Fruit fly (Drosophila melanogaster) whole organism, embryonic: Measurements from ENCODE around the gene CG11882.
A peak's percentile ranks its signal among the peaks of the same experiment; 100 is the strongest.

Experiments
- Aef1 ChIP-seq: fragments of 200-800 bp; sonication (Bioruptor generic); IDR thresholded peaks from 3 replicates; pipeline ENCODE4 v1.3.6; 2022; ENCODE audit warnings: missing biosample characterization, missing genetic modification characterization
- BEAF-32 ChIP-seq: fragments of 200-800 bp; sonication (Bioruptor generic); optimal IDR thresholded peaks from 3 replicates; lab custom pipeline; 2017; ENCODE audit warnings: missing biosample characterization, missing genetic modification characterization, mild to moderate bottlenecking, moderate library complexity, missing genetic modification reagents
- Bteb2 ChIP-seq: fragments of 200-800 bp; sonication (Bioruptor generic); optimal IDR thresholded peaks from 2 replicates; lab custom pipeline; 2016; ENCODE audit warnings: missing biosample characterization, missing genetic modification characterization
- CG11085 ChIP-seq: fragments of 200-800 bp; sonication (Bioruptor generic); IDR thresholded peaks from 2 replicates; pipeline ENCODE4 v1.3.6; 2022; ENCODE audit warnings: missing biosample characterization, missing genetic modification characterization
- CG12299 ChIP-seq: fragments of 200-800 bp; sonication (Bioruptor generic); optimal IDR thresholded peaks from 2 replicates; lab custom pipeline; 2018; ENCODE audit warnings: missing biosample characterization, mild to moderate bottlenecking, missing genetic modification characterization
- CG12942 ChIP-seq: fragments of 200-800 bp; sonication (Bioruptor generic); optimal IDR thresholded peaks from 3 replicates; lab custom pipeline; 2016; ENCODE audit warnings: missing biosample characterization, missing genetic modification characterization
- CG15696 ChIP-seq: fragments of 200-800 bp; sonication (Bioruptor generic); optimal IDR thresholded peaks from 2 replicates; lab custom pipeline; 2019; ENCODE audit warnings: missing biosample characterization, mild to moderate bottlenecking, missing genetic modification characterization, moderate library complexity
- CG16863 ChIP-seq: fragments of 200-800 bp; sonication (Bioruptor generic); optimal IDR thresholded peaks from 3 replicates; lab custom pipeline; 2016; ENCODE audit warnings: missing biosample characterization, missing genetic modification characterization
- CG17802 ChIP-seq: fragments of 200-800 bp; sonication (Bioruptor generic); optimal IDR thresholded peaks from 2 replicates; lab custom pipeline; 2018; ENCODE audit warnings: missing biosample characterization, mild to moderate bottlenecking, missing genetic modification characterization, moderate library complexity
- CG18476 ChIP-seq: fragments of 200-800 bp; sonication (Bioruptor generic); optimal IDR thresholded peaks from 2 replicates; lab custom pipeline; 2016; ENCODE audit warnings: missing biosample characterization, mild to moderate bottlenecking, missing genetic modification characterization
- CG30431 ChIP-seq: fragments of 200-800 bp; sonication (Bioruptor generic); optimal IDR thresholded peaks from 2 replicates; lab custom pipeline; 2017; ENCODE audit warnings: missing biosample characterization, missing genetic modification characterization
- CG31441 ChIP-seq: fragments of 200-800 bp; sonication (Bioruptor generic); IDR thresholded peaks from 2 replicates; pipeline ENCODE4 v1.3.6; 2022; ENCODE audit warnings: missing biosample characterization, missing genetic modification characterization
- CG32532 ChIP-seq: fragments of 200-800 bp; sonication (Bioruptor generic); IDR thresholded peaks from 2 replicates; pipeline ENCODE4 v1.3.6; 2022; ENCODE audit warnings: missing biosample characterization, missing genetic modification characterization
- CG32767 ChIP-seq: fragments of 200-800 bp; sonication (Bioruptor generic); IDR thresholded peaks from 2 replicates; pipeline ENCODE4 v1.3.6; 2022; ENCODE audit warnings: missing biosample characterization, missing genetic modification characterization
- CG33557 ChIP-seq: fragments of 200-800 bp; sonication (Bioruptor generic); optimal IDR thresholded peaks from 2 replicates; lab custom pipeline; 2019; ENCODE audit warnings: missing biosample characterization, mild to moderate bottlenecking, missing genetic modification characterization, moderate library complexity
- CG34224 ChIP-seq: fragments of 200-800 bp; sonication (Bioruptor generic); IDR thresholded peaks from 3 replicates; pipeline ENCODE4 v1.3.6; 2022; ENCODE audit warnings: missing biosample characterization, missing genetic modification characterization; ENCODE audit not compliant: partially characterized antibody
- CG4282 ChIP-seq: fragments of 200-800 bp; sonication (Bioruptor generic); optimal IDR thresholded peaks from 2 replicates; lab custom pipeline; 2016; ENCODE audit warnings: missing biosample characterization, missing genetic modification characterization
- CG4617 ChIP-seq: fragments of 200-800 bp; sonication (Bioruptor generic); optimal IDR thresholded peaks from 3 replicates; lab custom pipeline; 2016; ENCODE audit warnings: missing biosample characterization, missing genetic modification characterization, borderline replicate concordance
- CG6683 ChIP-seq: fragments of 200-800 bp; sonication (Bioruptor generic); optimal IDR thresholded peaks from 2 replicates; lab custom pipeline; 2017; ENCODE audit warnings: missing biosample characterization, mild to moderate bottlenecking, missing genetic modification characterization, missing genetic modification reagents
- CG6689 ChIP-seq: fragments of 200-800 bp; sonication (Bioruptor generic); IDR thresholded peaks from 2 replicates; pipeline ENCODE4 v1.3.6; 2022; ENCODE audit warnings: missing biosample characterization, missing genetic modification characterization
- CG6791 ChIP-seq: fragments of 200-800 bp; sonication (Bioruptor generic); IDR thresholded peaks from 3 replicates; pipeline ENCODE4 v1.3.6; 2022; ENCODE audit warnings: missing biosample characterization, missing genetic modification characterization; ENCODE audit not compliant: partially characterized antibody
- CG7372 ChIP-seq: fragments of 200-800 bp; sonication (Bioruptor generic); IDR thresholded peaks from 2 replicates; pipeline ENCODE4 v1.3.6; 2022; ENCODE audit warnings: missing biosample characterization, missing genetic modification characterization
- CG7556 ChIP-seq: fragments of 200-800 bp; sonication (Bioruptor generic); optimal IDR thresholded peaks from 2 replicates; lab custom pipeline; 2017; ENCODE audit warnings: missing biosample characterization, mild to moderate bottlenecking, missing genetic modification characterization
- CG8281 ChIP-seq: fragments of 200-800 bp; sonication (Bioruptor generic); optimal IDR thresholded peaks from 2 replicates; lab custom pipeline; 2018; ENCODE audit warnings: missing biosample characterization, mild to moderate bottlenecking, missing genetic modification characterization, moderate library complexity
- CG8478 ChIP-seq: fragments of >200 bp; optimal IDR thresholded peaks from 2 replicates; lab custom pipeline; 2018
- D19A ChIP-seq: fragments of 200-800 bp; optimal IDR thresholded peaks from 3 replicates; lab custom pipeline; 2019; ENCODE audit warnings: missing biosample characterization, mild to moderate bottlenecking, missing genetic modification characterization, moderate library complexity
- GATAe ChIP-seq: fragments of 200-800 bp; sonication (Bioruptor generic); conservative IDR thresholded peaks from 2 replicates; pipeline ENCODE4 v1.3.6; 2022; ENCODE audit warnings: missing biosample characterization, missing genetic modification characterization
- HmgD ChIP-seq: fragments of 200-800 bp; sonication (Bioruptor generic); optimal IDR thresholded peaks from 3 replicates; lab custom pipeline; 2016; ENCODE audit warnings: missing biosample characterization, missing genetic modification characterization
- Hmx ChIP-seq: fragments of 200-800 bp; sonication (Bioruptor generic); optimal IDR thresholded peaks from 2 replicates; lab custom pipeline; 2016; ENCODE audit warnings: missing biosample characterization, missing genetic modification characterization
- Jarid2 ChIP-seq: fragments of 200-800 bp; sonication (Bioruptor generic); optimal IDR thresholded peaks from 3 replicates; lab custom pipeline; 2017; ENCODE audit warnings: mild to moderate bottlenecking, missing biosample characterization, missing genetic modification reagents, missing genetic modification characterization
- Kr ChIP-seq: fragments of 200-800 bp; sonication (Bioruptor generic); optimal IDR thresholded peaks from 2 replicates; lab custom pipeline; 2017; ENCODE audit warnings: missing biosample characterization, mild to moderate bottlenecking, missing genetic modification characterization
- MBD-R2 ChIP-seq: fragments of 200-800 bp; sonication (Bioruptor generic); IDR thresholded peaks from 2 replicates; pipeline ENCODE4 v1.3.6; 2022; ENCODE audit warnings: missing biosample characterization, missing genetic modification characterization
- NK7.1 ChIP-seq: fragments of 200-800 bp; sonication (Bioruptor generic); optimal IDR thresholded peaks from 3 replicates; lab custom pipeline; 2016; ENCODE audit warnings: missing biosample characterization, missing genetic modification characterization
- Nf-YA ChIP-seq: fragments of 200-800 bp; sonication (Bioruptor generic); IDR thresholded peaks from 2 replicates; pipeline ENCODE4 v1.3.6; 2022; ENCODE audit warnings: missing biosample characterization, missing genetic modification characterization
- NfI ChIP-seq: fragments of 200-800 bp; sonication (Bioruptor generic); optimal IDR thresholded peaks from 3 replicates; lab custom pipeline; 2018; ENCODE audit warnings: missing biosample characterization, mild to moderate bottlenecking, missing genetic modification characterization, moderate library complexity
- Sin3A ChIP-seq: fragments of >200 bp; optimal IDR thresholded peaks from 2 replicates; lab custom pipeline; 2018
- Sox100B ChIP-seq: fragments of 200-800 bp; sonication (Bioruptor generic); optimal IDR thresholded peaks from 3 replicates; lab custom pipeline; 2018; ENCODE audit warnings: missing biosample characterization, mild to moderate bottlenecking, missing genetic modification characterization
- Tbp ChIP-seq: fragments of >200 bp; optimal IDR thresholded peaks from 2 replicates; lab custom pipeline; 2018; ENCODE audit warnings: missing biosample characterization, missing genetic modification characterization
- Xbp1 ChIP-seq: fragments of 200-800 bp; sonication (Bioruptor generic); optimal IDR thresholded peaks from 3 replicates; lab custom pipeline; 2016; ENCODE audit warnings: missing biosample characterization, mild to moderate bottlenecking, missing genetic modification characterization
- al ChIP-seq: fragments of 200-800 bp; sonication (Bioruptor generic); IDR thresholded peaks from 2 replicates; pipeline ENCODE4 v1.3.6; 2022; ENCODE audit warnings: missing biosample characterization, missing genetic modification characterization
- az2 ChIP-seq: fragments of 200-800 bp; sonication (Bioruptor generic); optimal IDR thresholded peaks from 3 replicates; lab custom pipeline; 2016; ENCODE audit warnings: missing biosample characterization, missing genetic modification characterization
- br ChIP-seq: fragments of >200 bp; optimal IDR thresholded peaks from 2 replicates; lab custom pipeline; 2017
- btn ChIP-seq: fragments of 200-800 bp; sonication (Bioruptor generic); optimal IDR thresholded peaks from 2 replicates; lab custom pipeline; 2016; ENCODE audit warnings: missing biosample characterization, missing genetic modification characterization
- dpn ChIP-seq, 2 experiments: fragments of 200-800 bp; sonication (Bioruptor generic); optimal IDR thresholded peaks; 3 replicates each; lab custom pipeline; 2016; ENCODE audit warnings: missing biosample characterization in 2 of 2, missing genetic modification characterization in 2 of 2
- klu ChIP-seq: fragments of 200-800 bp; sonication (Bioruptor generic); IDR thresholded peaks from 2 replicates; pipeline ENCODE4 v1.3.6; 2022; ENCODE audit warnings: missing biosample characterization, missing genetic modification characterization
- odd ChIP-seq: fragments of 200-800 bp; sonication (Bioruptor generic); optimal IDR thresholded peaks from 2 replicates; lab custom pipeline; 2017; ENCODE audit warnings: missing biosample characterization, mild to moderate bottlenecking, missing genetic modification characterization
- sd ChIP-seq: fragments of 200-800 bp; sonication (Bioruptor generic); optimal IDR thresholded peaks from 3 replicates; lab custom pipeline; 2018; ENCODE audit warnings: missing biosample characterization, mild to moderate bottlenecking, missing genetic modification characterization, moderate library complexity
- sisA ChIP-seq: fragments of 200-800 bp; sonication (Bioruptor generic); IDR thresholded peaks from 2 replicates; pipeline ENCODE4 v1.3.6; 2022; ENCODE audit warnings: missing biosample characterization, missing genetic modification characterization
- tio ChIP-seq: fragments of 200-800 bp; sonication (Bioruptor generic); optimal IDR thresholded peaks from 2 replicates; lab custom pipeline; 2017; ENCODE audit warnings: missing biosample characterization, missing genetic modification characterization, inconsistent platforms
- toy ChIP-seq: fragments of 200-800 bp; sonication (Bioruptor generic); IDR thresholded peaks from 2 replicates; pipeline ENCODE4 v1.3.6; 2022; ENCODE audit warnings: missing biosample characterization, missing genetic modification characterization
- unc-4 ChIP-seq: fragments of 200-800 bp; sonication (Bioruptor generic); IDR thresholded peaks from 2 replicates; pipeline ENCODE4 v1.3.6; 2022; ENCODE audit warnings: missing biosample characterization, missing genetic modification characterization; ENCODE audit not compliant: partially characterized antibody
- usp ChIP-seq: fragments of >200 bp; optimal IDR thresholded peaks from 2 replicates; lab custom pipeline; 2017; ENCODE audit warnings: missing biosample characterization, missing genetic modification characterization

Gene CG11882

dm6 chr3R:29151621-29152092 lies 3.7 kb upstream of the CG11882 start, which contains the start of gene eIF2D (continued):
- TF ChIP-seq Bteb2 (GFP tag; lab: Kevin White, UChicago) = peak; percentile 53
- TF ChIP-seq Tbp (GFP tag; lab: Kevin White, UChicago) = no peak
- no peak for TF ChIP-seq CG8281 (tag; lab: Kevin White, UChicago)
- no peak for TF ChIP-seq Kr (GFP tag; lab: Kevin White, UChicago)
- no peak for TF ChIP-seq br (lab: Kevin White, UChicago)
- TF ChIP-seq D19A (tag; lab: Kevin White, UChicago) = no peak
- peak; percentile 78 for TF ChIP-seq MBD-R2
- TF ChIP-seq BEAF-32 (GFP tag; lab: Kevin White, UChicago) = peak; percentile 34
- peak; percentile 22 for TF ChIP-seq CG12299
- peak; percentile 17 for TF ChIP-seq Sin3A
- TF ChIP-seq btn (GFP tag; lab: Kevin White, UChicago) = no peak
- TF ChIP-seq CG4617 (GFP tag; lab: Kevin White, UChicago) = peak; percentile 47
- no peak for TF ChIP-seq sd (tag; lab: Kevin White, UChicago)
- TF ChIP-seq CG4282 (GFP tag; lab: Kevin White, UChicago) = no peak
- no peak for TF ChIP-seq Jarid2 (GFP tag; lab: Kevin White, UChicago)
- no peak for TF ChIP-seq CG17802 (tag; lab: Kevin White, UChicago)
- TF ChIP-seq CG15696 (tag; lab: Kevin White, UChicago) = peak; percentile 66
- peak; percentile 66 for TF ChIP-seq CG7556
- TF ChIP-seq odd = no peak
- TF ChIP-seq CG6791 (GFP tag; lab: Robert Waterston, UW) = no peak
- peak; percentile 68 for TF ChIP-seq CG32532 (GFP tag; lab: Robert Waterston, UW)
- TF ChIP-seq sisA (GFP tag; lab: Robert Waterston, UW) = no peak; the same call in 1 of the 2 replicates
- TF ChIP-seq klu = no peak
- TF ChIP-seq CG11085 (GFP tag; lab: Robert Waterston, UW) = no peak
- TF ChIP-seq NK7.1 = peak; percentile 18
- TF ChIP-seq CG30431 (GFP tag; lab: Kevin White, UChicago) = no peak
- peak; percentile 68 for TF ChIP-seq CG31441 (GFP tag; lab: Robert Waterston, UW)
- peak; percentile 28 for TF ChIP-seq CG6683 (GFP tag; lab: Kevin White, UChicago)
- peak; percentile 47 for TF ChIP-seq az2
- TF ChIP-seq dpn (GFP tag; optimal IDR thresholded peaks at IDR 0.05; lab: Kevin White, UChicago) = peak; percentile 29 to 50
- TF ChIP-seq unc-4 (GFP tag; lab: Robert Waterston, UW) = no peak
- peak; percentile 20 for TF ChIP-seq CG18476 (GFP tag; lab: Kevin White, UChicago)
- TF ChIP-seq Sox100B (GFP tag; lab: Kevin White, UChicago) = no peak
- peak; percentile 50 for TF ChIP-seq CG16863 (GFP tag; lab: Kevin White, UChicago)
- TF ChIP-seq CG34224 (GFP tag; lab: Robert Waterston, UW) = no peak
- TF ChIP-seq CG32767 (GFP tag; lab: Robert Waterston, UW) = peak; percentile 17; the same call in 1 of the 2 replicates
- TF ChIP-seq GATAe (GFP tag; lab: Robert Waterston, UW) = no peak
- TF ChIP-seq usp (GFP tag; lab: Kevin White, UChicago) = no peak
- no peak for TF ChIP-seq CG8478 (lab: Kevin White, UChicago)
- no peak for TF ChIP-seq CG12942 (GFP tag; lab: Kevin White, UChicago)
- TF ChIP-seq NfI (GFP tag; lab: Kevin White, UChicago) = peak; percentile 41
- TF ChIP-seq toy (GFP tag; lab: Robert Waterston, UW) = no peak
- peak; percentile 34; the same call in 1 of the 3 replicates for TF ChIP-seq Aef1 (GFP tag; lab: Robert Waterston, UW)
- no peak for TF ChIP-seq tio
- peak; percentile 20 for TF ChIP-seq HmgD (GFP tag; lab: Kevin White, UChicago)
- TF ChIP-seq Nf-YA (GFP tag; lab: Robert Waterston, UW) = no peak
- peak; percentile 69 for TF ChIP-seq CG7372 (GFP tag; lab: Robert Waterston, UW)
- no peak for TF ChIP-seq Hmx (GFP tag; lab: Kevin White, UChicago)
- TF ChIP-seq CG33557 (GFP tag; lab: Kevin White, UChicago) = peak; percentile 14
- peak; percentile 71 for TF ChIP-seq CG6689 (GFP tag; lab: Robert Waterston, UW)
- TF ChIP-seq Xbp1 (GFP tag; lab: Kevin White, UChicago) = peak; percentile 46
- TF ChIP-seq al (GFP tag; lab: Robert Waterston, UW) = peak; percentile 18; the same call in 1 of the 2 replicates
